Worm (Caenorhabditis elegans): Measurements from ENCODE around the gene vab-1.

The vab-1 gene

ce11 chrII:4571868-4572267 is at the start of gene vab-1:
Gene vab-1 (plus strand): TSS chrII:4572000.
- no peak for TF ChIP-seq unc-62 (GFP tag; optimal IDR thresholded peaks at IDR 0.05)

ce11 chrII:4523122-4523672 is 48.6 kb upstream of the vab-1 start, which contains the start of the genes B0304.4 and B0304.2:
Gene B0304.4 (minus strand): TSS chrII:4523222.
Gene B0304.2 (plus strand): TSS chrII:4523622.
- no peak for TF ChIP-seq unc-62 (GFP tag; optimal IDR thresholded peaks at IDR 0.05)

- no peak for TF ChIP-seq unc-62 (GFP tag; optimal IDR thresholded peaks at IDR 0.05)
Observed at ce11 chrII:4525185-4525584, 46.6 kb upstream of the vab-1 start.

- no peak for TF ChIP-seq unc-62 (GFP tag; optimal IDR thresholded peaks at IDR 0.05)
Observed at ce11 chrII:4527800-4528199, 44.0 kb upstream of the vab-1 start, which contains the start of gene sra-35. Gene sra-35 (minus strand): TSS chrII:4527900.

- TF ChIP-seq unc-62 (GFP tag; optimal IDR thresholded peaks at IDR 0.05), result no peak
Observed at ce11 chrII:4531880-4532279, 39.9 kb upstream of the vab-1 start, which contains the start of gene sra-32. Gene sra-32 (minus strand): TSS chrII:4531980.

- no peak for TF ChIP-seq unc-62 (GFP tag; optimal IDR thresholded peaks at IDR 0.05)
Observed at ce11 chrII:4537141-4537540, 34.7 kb upstream of the vab-1 start, which contains the start of gene sra-33. Gene sra-33 (minus strand): TSS chrII:4537241.

ce11 chrII:4540631-4541030 is 31.2 kb upstream of the vab-1 start, which contains the start of gene sra-36:
Gene sra-36 (minus strand): TSS chrII:4540731.
- no peak for TF ChIP-seq unc-62 (GFP tag; optimal IDR thresholded peaks at IDR 0.05)

ce11 chrII:4543568-4543967 is 28.2 kb upstream of the vab-1 start, which contains the start of gene sra-34:
Gene sra-34 (minus strand): TSS chrII:4543668.
- TF ChIP-seq unc-62 (GFP tag; optimal IDR thresholded peaks at IDR 0.05), result no peak

- TF ChIP-seq unc-62 (GFP tag; optimal IDR thresholded peaks at IDR 0.05), result no peak
Observed at ce11 chrII:4548408-4548807, 23.4 kb upstream of the vab-1 start.

ce11 chrII:4549983-4550572 is 21.7 kb upstream of the vab-1 start:
- TF ChIP-seq unc-62 (GFP tag; optimal IDR thresholded peaks at IDR 0.05), result no peak

- TF ChIP-seq unc-62 (GFP tag; optimal IDR thresholded peaks at IDR 0.05), result no peak
Observed at ce11 chrII:4550783-4551182, 21.0 kb upstream of the vab-1 start, which contains the start of gene K07E1.1. Gene K07E1.1 (plus strand): TSS chrII:4551083.

ce11 chrII:4552088-4552487 is 19.7 kb upstream of the vab-1 start:
- no peak for TF ChIP-seq unc-62 (GFP tag; optimal IDR thresholded peaks at IDR 0.05)

ce11 chrII:4557487-4557886 is 14.3 kb upstream of the vab-1 start, which contains the start of gene M03A1.3:
Gene M03A1.3 (plus strand): TSS chrII:4557787.
- TF ChIP-seq unc-62 (GFP tag; optimal IDR thresholded peaks at IDR 0.05), result no peak

ce11 chrII:4560068-4560467 is 11.7 kb upstream of the vab-1 start, which contains the start of gene M03A1.8:
Gene M03A1.8 (plus strand): TSS chrII:4560336.
- no peak for TF ChIP-seq unc-62 (GFP tag; optimal IDR thresholded peaks at IDR 0.05)

- TF ChIP-seq unc-62 (GFP tag; optimal IDR thresholded peaks at IDR 0.05), result no peak
Observed at ce11 chrII:4562503-4563000, 9.2 kb upstream of the vab-1 start, which contains the start of gene dao-2. Gene dao-2 (plus strand): TSS chrII:4562950.

ce11 chrII:4565205-4565604 is 6.6 kb upstream of the vab-1 start:
- TF ChIP-seq unc-62 (GFP tag; optimal IDR thresholded peaks at IDR 0.05), result no peak

ce11 chrII:4566237-4566636 is 5.6 kb upstream of the vab-1 start:
- TF ChIP-seq unc-62 (GFP tag; optimal IDR thresholded peaks at IDR 0.05), result no peak

All from whole organism, dauer.